Comparison of ENCODE assay signal across 1 fruit fly cellular context in the genomic region with DNA sequence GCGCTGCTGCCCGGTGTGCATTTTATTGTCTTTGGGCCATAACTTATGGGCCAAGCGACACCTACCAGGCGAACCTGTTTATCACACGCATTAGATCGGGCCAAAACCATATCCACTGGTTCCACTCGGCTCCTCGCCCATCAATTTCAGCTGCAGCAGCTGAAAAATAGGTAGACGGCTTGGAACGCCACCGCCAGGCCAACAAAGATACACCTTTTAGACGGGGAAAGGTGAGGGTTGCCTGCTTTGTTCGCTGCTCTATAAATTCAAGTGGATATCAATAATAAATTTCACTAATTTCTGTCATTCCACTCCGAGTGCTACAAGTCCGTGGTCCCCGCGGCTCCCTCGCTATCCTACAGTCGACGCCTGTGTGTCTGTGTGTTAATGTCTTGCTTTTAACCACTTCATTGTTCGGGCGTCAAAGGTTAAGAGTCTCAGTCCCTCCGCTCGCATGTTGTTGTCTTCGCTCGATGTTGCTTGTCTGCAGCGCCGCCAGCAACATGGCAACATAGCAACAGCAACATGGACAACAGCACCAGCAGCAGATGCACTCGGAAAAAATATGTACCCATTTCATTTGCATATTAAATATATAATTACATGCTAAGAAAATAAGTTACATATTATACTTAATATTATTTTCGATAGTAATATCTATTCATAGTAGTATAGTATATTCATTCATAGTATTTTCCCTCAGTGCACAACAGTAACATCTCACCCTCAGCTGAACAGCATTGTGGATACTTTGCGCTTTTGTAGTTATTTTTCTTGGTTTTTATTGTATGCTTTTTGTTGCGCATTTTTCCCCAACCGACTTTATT.
TF ChIP-seq lines count a peak whose summit lies in the region.

No protein-coding gene starts in this region.

TF ChIP-seq in whole organism, embryonic, 481 proteins besides CTCF, POLR2A, EP300 and RAD21 (continued from another document and continues in another):
- 0 out of 3 replicates have a peak, but pooled peaks have one; percentile 8 for TF ChIP-seq jigr1 (GFP tag; IDR thresholded peaks at IDR 0.05; lab: Robert Waterston, UW)
- TF ChIP-seq CG6175 (GFP tag; IDR thresholded peaks at IDR 0.05; lab: Robert Waterston, UW) = no peak
- TF ChIP-seq Lpt (GFP tag; optimal IDR thresholded peaks at IDR 0.05; lab: Kevin White, UChicago) = no peak
- peak; percentile 96 for TF ChIP-seq Xrp1 (GFP tag; IDR thresholded peaks at IDR 0.05; lab: Robert Waterston, UW)
- peak; percentile 66 for TF ChIP-seq CG18599 (GFP tag; optimal IDR thresholded peaks at IDR 0.05; lab: Kevin White, UChicago)
- TF ChIP-seq CG14710 (tag; optimal IDR thresholded peaks at IDR 0.05; lab: Kevin White, UChicago) = peak; percentile 93
- peak; percentile 76 for TF ChIP-seq CG1602 (GFP tag; optimal IDR thresholded peaks at IDR 0.05; lab: Kevin White, UChicago)
- no peak for TF ChIP-seq CG15479 (GFP tag; optimal IDR thresholded peaks at IDR 0.05; lab: Kevin White, UChicago)
- no peak for TF ChIP-seq sima (GFP tag; optimal IDR thresholded peaks at IDR 0.05; lab: Kevin White, UChicago)
- TF ChIP-seq schlank (tag; optimal IDR thresholded peaks at IDR 0.05; lab: Kevin White, UChicago) = no peak
- peak; percentile 86 for TF ChIP-seq grau (tag; optimal IDR thresholded peaks at IDR 0.05; lab: Kevin White, UChicago)
- TF ChIP-seq ara (GFP tag; IDR thresholded peaks at IDR 0.05; lab: Robert Waterston, UW) = peak; percentile 86
- no peak for TF ChIP-seq pum (GFP tag; optimal IDR thresholded peaks at IDR 0.05; lab: Kevin White, UChicago)
- TF ChIP-seq oc (tag; optimal IDR thresholded peaks at IDR 0.05; lab: Kevin White, UChicago) = peak; percentile 74
- peak; percentile 79 for TF ChIP-seq CG8359 (GFP tag; optimal IDR thresholded peaks at IDR 0.05; lab: Kevin White, UChicago; ENCODE audit: borderline replicate concordance)
- peak; percentile 93 for TF ChIP-seq CG8924 (tag; optimal IDR thresholded peaks at IDR 0.05; lab: Kevin White, UChicago)
- no peak for TF ChIP-seq grn (GFP tag; optimal IDR thresholded peaks at IDR 0.05; lab: Kevin White, UChicago)
- peak; percentile 64 for TF ChIP-seq CG4730 (GFP tag; IDR thresholded peaks at IDR 0.05; lab: Robert Waterston, UW)
- peak; percentile 72 for TF ChIP-seq CG14441 (GFP tag; IDR thresholded peaks at IDR 0.05; lab: Robert Waterston, UW)
- TF ChIP-seq CG18764 (GFP tag; optimal IDR thresholded peaks at IDR 0.05; lab: Kevin White, UChicago) = peak; percentile 70
- TF ChIP-seq Side (GFP tag; optimal IDR thresholded peaks at IDR 0.05; lab: Kevin White, UChicago) = no peak
- no peak for TF ChIP-seq BEAF-32 (GFP tag; optimal IDR thresholded peaks at IDR 0.05; lab: Kevin White, UChicago)
- TF ChIP-seq CG12659 (GFP tag; optimal IDR thresholded peaks at IDR 0.05; lab: Kevin White, UChicago) = peak; percentile 59
- no peak; the same call in 1 of the 2 replicates for TF ChIP-seq Atf6 (GFP tag; IDR thresholded peaks at IDR 0.05; lab: Robert Waterston, UW)
- peak; percentile 39 for TF ChIP-seq CG10431 (GFP tag; optimal IDR thresholded peaks at IDR 0.05; lab: Kevin White, UChicago)
- TF ChIP-seq CG4854 (GFP tag; optimal IDR thresholded peaks at IDR 0.05; lab: Kevin White, UChicago) = no peak
- peak; percentile 89 for TF ChIP-seq trem (tag; optimal IDR thresholded peaks at IDR 0.05; lab: Kevin White, UChicago)
- no peak for TF ChIP-seq insv (GFP tag; optimal IDR thresholded peaks at IDR 0.05; lab: Kevin White, UChicago)
- TF ChIP-seq ab (GFP tag; optimal IDR thresholded peaks at IDR 0.05; lab: Kevin White, UChicago) = no peak
- TF ChIP-seq CG15011 (GFP tag; optimal IDR thresholded peaks at IDR 0.05; lab: Kevin White, UChicago) = peak; percentile 65
- peak in 1 of 2 experiments; percentile 23 for TF ChIP-seq Pdp1 (GFP tag; optimal IDR thresholded peaks at IDR 0.05; lab: Kevin White, UChicago)
- TF ChIP-seq MTF-1 (GFP tag; optimal IDR thresholded peaks at IDR 0.05; lab: Kevin White, UChicago; ENCODE audit: borderline replicate concordance) = peak; percentile 53
- TF ChIP-seq CG12219 (GFP tag; optimal IDR thresholded peaks at IDR 0.05; lab: Kevin White, UChicago) = peak; percentile 76
- no peak for TF ChIP-seq Scr (GFP tag; IDR thresholded peaks at IDR 0.05; lab: Robert Waterston, UW; ENCODE audit: partially characterized antibody)
- TF ChIP-seq CG16815 (GFP tag; optimal IDR thresholded peaks at IDR 0.05; lab: Kevin White, UChicago) = peak; percentile 72
- TF ChIP-seq Trl (optimal IDR thresholded peaks at IDR 0.05; lab: Kevin White, UChicago) = no peak
- TF ChIP-seq Trl (GFP tag; optimal IDR thresholded peaks at IDR 0.05; lab: Kevin White, UChicago) = no peak
- peak; percentile 95 for TF ChIP-seq CG10979 (tag; optimal IDR thresholded peaks at IDR 0.05; lab: Kevin White, UChicago)
- no peak for TF ChIP-seq usp (GFP tag; optimal IDR thresholded peaks at IDR 0.05; lab: Kevin White, UChicago)
- TF ChIP-seq CG6791 (GFP tag; IDR thresholded peaks at IDR 0.05; lab: Robert Waterston, UW; ENCODE audit: partially characterized antibody) = no peak
- peak; percentile 73; the same call in 2 of the 3 replicates for TF ChIP-seq otp (GFP tag; IDR thresholded peaks at IDR 0.05; lab: Robert Waterston, UW)
- TF ChIP-seq CG18262 (tag; optimal IDR thresholded peaks at IDR 0.05; lab: Kevin White, UChicago) = peak; percentile 95
- no peak for TF ChIP-seq Taf1 (GFP tag; IDR thresholded peaks at IDR 0.05; lab: Robert Waterston, UW)
- TF ChIP-seq CG8290 (GFP tag; optimal IDR thresholded peaks at IDR 0.05; lab: Kevin White, UChicago) = peak; percentile 79
- TF ChIP-seq CG8290 (tag; optimal IDR thresholded peaks at IDR 0.05; lab: Kevin White, UChicago) = peak in 1 of 2 experiments; percentile 51
- peak; percentile 93 for TF ChIP-seq zfh1 (GFP tag; IDR thresholded peaks at IDR 0.05; lab: Robert Waterston, UW)
- peak; percentile 69 for TF ChIP-seq pros (GFP tag; optimal IDR thresholded peaks at IDR 0.05; lab: Kevin White, UChicago)
- no peak for TF ChIP-seq CG8944 (GFP tag; optimal IDR thresholded peaks at IDR 0.05; lab: Kevin White, UChicago)
- no peak for TF ChIP-seq wdn (GFP tag; IDR thresholded peaks at IDR 0.05; lab: Robert Waterston, UW)
- TF ChIP-seq CG34224 (GFP tag; IDR thresholded peaks at IDR 0.05; lab: Robert Waterston, UW; ENCODE audit: partially characterized antibody) = no peak
- TF ChIP-seq CG3281 (GFP tag; optimal IDR thresholded peaks at IDR 0.05; lab: Kevin White, UChicago) = no peak
- peak; percentile 73 for TF ChIP-seq sisA (GFP tag; IDR thresholded peaks at IDR 0.05; lab: Robert Waterston, UW)
- peak; percentile 68 for TF ChIP-seq CG30431 (GFP tag; optimal IDR thresholded peaks at IDR 0.05; lab: Kevin White, UChicago)
- TF ChIP-seq CG2202 (tag; optimal IDR thresholded peaks at IDR 0.05; lab: Kevin White, UChicago) = peak; percentile 89
- TF ChIP-seq CG17328 (GFP tag; IDR thresholded peaks at IDR 0.05; lab: Robert Waterston, UW) = peak; percentile 91
- TF ChIP-seq bigmax (GFP tag; optimal IDR thresholded peaks at IDR 0.05; lab: Kevin White, UChicago) = no peak
- TF ChIP-seq az2 (GFP tag; optimal IDR thresholded peaks at IDR 0.05; lab: Kevin White, UChicago) = peak; percentile 87
- peak; percentile 52 for TF ChIP-seq kah (GFP tag; optimal IDR thresholded peaks at IDR 0.05; lab: Kevin White, UChicago)
- no peak for TF ChIP-seq CG15514 (GFP tag; optimal IDR thresholded peaks at IDR 0.05; lab: Kevin White, UChicago)
- no peak for TF ChIP-seq shn (GFP tag; optimal IDR thresholded peaks at IDR 0.05; lab: Kevin White, UChicago)
- no peak for TF ChIP-seq lilli (GFP tag; optimal IDR thresholded peaks at IDR 0.05; lab: Kevin White, UChicago)
- no peak for TF ChIP-seq gsb (GFP tag; IDR thresholded peaks at IDR 0.05; lab: Robert Waterston, UW)
- TF ChIP-seq sens-2 (GFP tag; IDR thresholded peaks at IDR 0.05; lab: Robert Waterston, UW) = peak; percentile 44; the same call in 1 of the 2 replicates
- TF ChIP-seq CG13287 (GFP tag; IDR thresholded peaks at IDR 0.05; lab: Robert Waterston, UW; ENCODE audit: partially characterized antibody) = no peak
- TF ChIP-seq CG33557 (GFP tag; optimal IDR thresholded peaks at IDR 0.05; lab: Kevin White, UChicago) = peak; percentile 88
- no peak for TF ChIP-seq CG10543 (GFP tag; optimal IDR thresholded peaks at IDR 0.05; lab: Kevin White, UChicago)
- peak; percentile 82 for TF ChIP-seq tin (GFP tag; optimal IDR thresholded peaks at IDR 0.05; lab: Kevin White, UChicago)
- peak; percentile 87 for TF ChIP-seq CG6254 (GFP tag; optimal IDR thresholded peaks at IDR 0.05; lab: Kevin White, UChicago)
- TF ChIP-seq cato (GFP tag; optimal IDR thresholded peaks at IDR 0.05; lab: Kevin White, UChicago; ENCODE audit: borderline replicate concordance) = peak; percentile 62
- peak; percentile 48 for TF ChIP-seq Max (GFP tag; optimal IDR thresholded peaks at IDR 0.05; lab: Kevin White, UChicago)
- TF ChIP-seq chinmo (GFP tag; IDR thresholded peaks at IDR 0.05; lab: Robert Waterston, UW; ENCODE audit: partially characterized antibody) = 0 out of 4 replicates have a peak, but pooled peaks have one; percentile 51
- peak; percentile 92 for TF ChIP-seq nmo (GFP tag; optimal IDR thresholded peaks at IDR 0.05; lab: Kevin White, UChicago)
- TF ChIP-seq ap (GFP tag; IDR thresholded peaks at IDR 0.05; lab: Robert Waterston, UW) = peak; percentile 60
- no peak for TF ChIP-seq zfh2 (GFP tag; optimal IDR thresholded peaks at IDR 0.05; lab: Kevin White, UChicago)
- TF ChIP-seq emc (GFP tag; optimal IDR thresholded peaks at IDR 0.05; lab: Kevin White, UChicago) = no peak
- TF ChIP-seq mirr (GFP tag; optimal IDR thresholded peaks at IDR 0.05; lab: Kevin White, UChicago) = no peak
- no peak for TF ChIP-seq knrl (GFP tag; IDR thresholded peaks at IDR 0.05; lab: Robert Waterston, UW; ENCODE audit: partially characterized antibody)
- no peak for TF ChIP-seq btn (GFP tag; optimal IDR thresholded peaks at IDR 0.05; lab: Kevin White, UChicago)
- TF ChIP-seq CG17829 (tag; optimal IDR thresholded peaks at IDR 0.05; lab: Kevin White, UChicago) = peak; percentile 95
- TF ChIP-seq cg (GFP tag; optimal IDR thresholded peaks at IDR 0.05; lab: Kevin White, UChicago) = peak; percentile 40
- peak; percentile 87 for TF ChIP-seq croc (GFP tag; conservative IDR thresholded peaks at IDR 0.05; lab: Robert Waterston, UW)
- peak; percentile 21; the same call in 1 of the 2 replicates for TF ChIP-seq Lim3 (GFP tag; IDR thresholded peaks at IDR 0.05; lab: Robert Waterston, UW)
- TF ChIP-seq CG2678 (tag; optimal IDR thresholded peaks at IDR 0.05; lab: Kevin White, UChicago) = peak; percentile 89
- peak; percentile 84 for TF ChIP-seq sens (GFP tag; lab: Kevin White, UChicago)
- TF ChIP-seq lmd (GFP tag; IDR thresholded peaks at IDR 0.05; lab: Robert Waterston, UW) = peak; percentile 75
- TF ChIP-seq CG2889 (GFP tag; IDR thresholded peaks at IDR 0.05; lab: Robert Waterston, UW) = peak; percentile 21; the same call in 1 of the 3 replicates
- TF ChIP-seq CG6272 (GFP tag; IDR thresholded peaks at IDR 0.05; lab: Robert Waterston, UW) = peak; percentile 67
- no peak for TF ChIP-seq corto (GFP tag; optimal IDR thresholded peaks at IDR 0.05; lab: Kevin White, UChicago)
- TF ChIP-seq peb (GFP tag; IDR thresholded peaks at IDR 0.05; lab: Robert Waterston, UW) = peak; percentile 68
- TF ChIP-seq CG7928 (GFP tag; optimal IDR thresholded peaks at IDR 0.05; lab: Kevin White, UChicago) = no peak
- TF ChIP-seq MESR4 (GFP tag; optimal IDR thresholded peaks at IDR 0.05; lab: Kevin White, UChicago) = no peak
- peak; percentile 46 for TF ChIP-seq TFAM (GFP tag; optimal IDR thresholded peaks at IDR 0.05; lab: Kevin White, UChicago)
- TF ChIP-seq CG10366 (GFP tag; IDR thresholded peaks at IDR 0.05; lab: Robert Waterston, UW) = peak; percentile 68
- no peak for TF ChIP-seq Opbp (GFP tag; IDR thresholded peaks at IDR 0.05; lab: Robert Waterston, UW; ENCODE audit: partially characterized antibody)
- no peak for TF ChIP-seq yki (optimal IDR thresholded peaks at IDR 0.05; lab: Kevin White, UChicago)
- TF ChIP-seq Hey (tag; optimal IDR thresholded peaks at IDR 0.05; lab: Kevin White, UChicago) = no peak
- TF ChIP-seq CG11504 (tag; optimal IDR thresholded peaks at IDR 0.05; lab: Kevin White, UChicago) = peak; percentile 98
- peak; percentile 42 to 92 for TF ChIP-seq bsh (GFP tag; optimal IDR thresholded peaks at IDR 0.05; lab: Kevin White, UChicago)
- peak; percentile 87 for TF ChIP-seq Sox100B (GFP tag; optimal IDR thresholded peaks at IDR 0.05; lab: Kevin White, UChicago)
- TF ChIP-seq Ets97D (GFP tag; optimal IDR thresholded peaks at IDR 0.05; lab: Kevin White, UChicago) = no peak
- TF ChIP-seq CG2712 (tag; optimal IDR thresholded peaks at IDR 0.05; lab: Kevin White, UChicago) = peak; percentile 97
- peak; percentile 71 for TF ChIP-seq CG3065 (GFP tag; optimal IDR thresholded peaks at IDR 0.05; lab: Kevin White, UChicago)
- TF ChIP-seq CG12391 (tag; optimal IDR thresholded peaks at IDR 0.05; lab: Kevin White, UChicago) = peak; percentile 92
- TF ChIP-seq CG6654 (GFP tag; optimal IDR thresholded peaks at IDR 0.05; lab: Kevin White, UChicago) = peak; percentile 4
- peak; percentile 80 for TF ChIP-seq CG30403 (GFP tag; optimal IDR thresholded peaks at IDR 0.05; lab: Kevin White, UChicago)
- TF ChIP-seq NK7.1 (GFP tag; optimal IDR thresholded peaks at IDR 0.05; lab: Kevin White, UChicago) = no peak
- TF ChIP-seq luna (GFP tag; optimal IDR thresholded peaks at IDR 0.05; lab: Kevin White, UChicago) = no peak
- no peak for TF ChIP-seq CG16863 (GFP tag; optimal IDR thresholded peaks at IDR 0.05; lab: Kevin White, UChicago)
- TF ChIP-seq CG13424 (tag; optimal IDR thresholded peaks at IDR 0.05; lab: Kevin White, UChicago) = peak; percentile 88
- TF ChIP-seq dm (GFP tag; optimal IDR thresholded peaks at IDR 0.05; lab: Kevin White, UChicago) = no peak
- TF ChIP-seq CG16813 (GFP tag; IDR thresholded peaks at IDR 0.05; lab: Robert Waterston, UW; ENCODE audit: partially characterized antibody) = no peak
- peak; percentile 75 for TF ChIP-seq CG10209 (GFP tag; optimal IDR thresholded peaks at IDR 0.05; lab: Kevin White, UChicago)
- peak; percentile 36 for TF ChIP-seq HmgZ (tag; optimal IDR thresholded peaks at IDR 0.05; lab: Kevin White, UChicago)
- peak; percentile 87 for TF ChIP-seq Oli (tag; optimal IDR thresholded peaks at IDR 0.05; lab: Kevin White, UChicago)
- TF ChIP-seq CG3407 (GFP tag; optimal IDR thresholded peaks at IDR 0.05; lab: Kevin White, UChicago) = peak; percentile 75
- peak; percentile 66 for TF ChIP-seq bcd (GFP tag; optimal IDR thresholded peaks at IDR 0.05; lab: Kevin White, UChicago)
- TF ChIP-seq CG1529 (GFP tag; optimal IDR thresholded peaks at IDR 0.05; lab: Kevin White, UChicago) = peak; percentile 82
- TF ChIP-seq salm (tag; optimal IDR thresholded peaks at IDR 0.05; lab: Kevin White, UChicago) = peak; percentile 73
- TF ChIP-seq CG2120 (GFP tag; optimal IDR thresholded peaks at IDR 0.05; lab: Kevin White, UChicago) = no peak
- TF ChIP-seq abd-A (tag; optimal IDR thresholded peaks at IDR 0.05; lab: Kevin White, UChicago) = peak; percentile 93
